Worm (Caenorhabditis elegans) whole organism, L4 larva: ENCODE data around the gene pole-2.

Experiments
- F49E8.2 ChIP-seq: sonication (generic microtip); optimal IDR thresholded peaks from 2 replicates; lab custom pipeline; 2016; ENCODE audit warnings: missing compliant biosample characterization, mild to moderate bottlenecking, missing genetic modification characterization, borderline replicate concordance
- R02D3.7 ChIP-seq: fragments of 150-350 bp; sonication (generic microtip); optimal IDR thresholded peaks from 3 replicates; lab custom pipeline; 2014; ENCODE audit warnings: missing biosample characterization, missing genetic modification characterization
- T20F7.1 ChIP-seq: fragments of 200-800 bp; sonication (Bioruptor generic); optimal IDR thresholded peaks from 2 replicates; lab custom pipeline; 2018; ENCODE audit warnings: mild to moderate bottlenecking, missing genetic modification characterization, missing compliant biosample characterization
- aha-1 ChIP-seq: fragments of 150-350 bp; peaks from one replicate; lab custom pipeline; 2014; ENCODE audit warnings: missing biosample characterization, missing genetic modification characterization
- arid-1 ChIP-seq: fragments of 200-800 bp; sonication (Bioruptor generic); conservative IDR thresholded peaks from 2 replicates; pipeline ENCODE4 v1.3.6; 2022; ENCODE audit warnings: missing genetic modification reagents, missing genetic modification characterization, missing compliant biosample characterization
- ceh-28 ChIP-seq: fragments of 150-350 bp; optimal IDR thresholded peaks from 2 replicates; lab custom pipeline; 2014; ENCODE audit warnings: missing biosample characterization, missing genetic modification reagents, missing genetic modification characterization
- ceh-32 ChIP-seq: sonication (generic microtip); optimal IDR thresholded peaks from 2 replicates; lab custom pipeline; 2016; ENCODE audit warnings: mild to moderate bottlenecking, missing genetic modification characterization, missing compliant biosample characterization; ENCODE audit not compliant: poor library complexity
- ceh-44 ChIP-seq: fragments of 200-800 bp; sonication (Bioruptor generic); IDR thresholded peaks from 2 replicates; pipeline ENCODE4 v1.3.6; 2022; ENCODE audit warnings: missing genetic modification reagents, missing genetic modification characterization, missing compliant biosample characterization
- daf-16 ChIP-seq, 3 experiments: sonication (generic microtip); optimal IDR thresholded peaks; 2 replicates each; lab custom pipeline; 2016 to 2017; ENCODE audit warnings: missing genetic modification characterization in 3 of 3, missing genetic modification reagents in 3 of 3, mild to moderate bottlenecking in 2 of 3, missing compliant biosample characterization in 2 of 3, missing biosample characterization in 1 of 3, moderate library complexity in 1 of 3
- daf-19 ChIP-seq: fragments of 200-800 bp; sonication (Bioruptor generic); conservative IDR thresholded peaks from 2 replicates; pipeline ENCODE4 v1.3.6; 2022; ENCODE audit warnings: missing genetic modification characterization, missing compliant biosample characterization
- dmd-6 ChIP-seq: fragments of 200-800 bp; sonication (Bioruptor generic); IDR thresholded peaks from 2 replicates; pipeline ENCODE4 v1.3.6; 2022; ENCODE audit warnings: missing genetic modification reagents, missing genetic modification characterization, missing compliant biosample characterization
- dmd-9 ChIP-seq: fragments of 200-800 bp; sonication (Bioruptor generic); IDR thresholded peaks from 2 replicates; pipeline ENCODE4 v1.3.6; 2022; ENCODE audit warnings: missing genetic modification reagents, missing genetic modification characterization, missing compliant biosample characterization
- duxl-1 ChIP-seq: sonication (generic microtip); optimal IDR thresholded peaks from 2 replicates; lab custom pipeline; 2016; ENCODE audit warnings: mild to moderate bottlenecking, missing genetic modification characterization, moderate library complexity, missing compliant biosample characterization; ENCODE audit not compliant: poor library complexity
- dve-1 ChIP-seq: sonication (generic microtip); optimal IDR thresholded peaks from 2 replicates; lab custom pipeline; 2017; ENCODE audit warnings: antibody characterized with exemption, mild to moderate bottlenecking, missing genetic modification characterization, missing compliant biosample characterization; ENCODE audit not compliant: insufficient read depth
- egl-43 ChIP-seq: fragments of 200-800 bp; sonication (Bioruptor generic); IDR thresholded peaks from 2 replicates; pipeline ENCODE4 v1.3.6; 2022; ENCODE audit warnings: missing genetic modification reagents, missing genetic modification characterization, missing compliant biosample characterization
- hif-1 ChIP-seq, 2 experiments: sonication (generic microtip); optimal IDR thresholded peaks; 2 replicates each; lab custom pipeline; 2016 to 2017; ENCODE audit warnings: missing compliant biosample characterization in 2 of 2, missing genetic modification characterization in 2 of 2, missing genetic modification reagents in 2 of 2, missing genotype in 2 of 2, mild to moderate bottlenecking in 1 of 2
- hlh-11 ChIP-seq: fragments of 200-800 bp; sonication (Bioruptor generic); optimal IDR thresholded peaks from 2 replicates; lab custom pipeline; 2018; ENCODE audit warnings: mild to moderate bottlenecking, missing genetic modification characterization, missing compliant biosample characterization
- lim-7 ChIP-seq: fragments of 200-800 bp; sonication (Bioruptor generic); IDR thresholded peaks from 2 replicates; pipeline ENCODE4 v1.3.6; 2022; ENCODE audit warnings: missing genetic modification characterization, missing compliant biosample characterization
- lin-13 ChIP-seq: fragments of 150-350 bp; optimal IDR thresholded peaks from 2 replicates; lab custom pipeline; 2014; ENCODE audit warnings: missing biosample characterization, missing genetic modification reagents, missing genetic modification characterization
- lin-15B ChIP-seq: fragments of 150-350 bp; sonication (generic microtip); optimal IDR thresholded peaks from 3 replicates; lab custom pipeline; 2014; ENCODE audit warnings: missing biosample characterization, missing genetic modification characterization
- lsy-2 ChIP-seq, 2 experiments: fragments of 150-350 bp in 1 of 2; sonication (generic microtip) in 1 of 2; optimal IDR thresholded peaks; 2 replicates each; lab custom pipeline; 2014 to 2017; ENCODE audit warnings: missing biosample characterization in 2 of 2, missing genetic modification characterization in 2 of 2
- madf-9 ChIP-seq: fragments of 200-800 bp; sonication (Bioruptor generic); conservative IDR thresholded peaks from 2 replicates; pipeline ENCODE4 v1.3.6; 2022; ENCODE audit warnings: missing genetic modification reagents, missing genetic modification characterization, missing compliant biosample characterization
- mdl-1 ChIP-seq, 2 experiments: fragments of 150-350 bp in 1 of 2; sonication (generic microtip) in 1 of 2; optimal IDR thresholded peaks; 2 replicates each; lab custom pipeline; 2014 to 2017; ENCODE audit warnings: missing biosample characterization in 2 of 2, missing genetic modification characterization in 2 of 2
- mdt-29 ChIP-seq: fragments of 200-800 bp; sonication (Bioruptor generic); IDR thresholded peaks from 2 replicates; pipeline ENCODE4 v1.3.6; 2022; ENCODE audit warnings: missing genetic modification reagents, missing genetic modification characterization, missing compliant biosample characterization
- mes-2 ChIP-seq: sonication (generic microtip); optimal IDR thresholded peaks from 2 replicates; lab custom pipeline; 2016; ENCODE audit warnings: missing genotype, mild to moderate bottlenecking, missing genetic modification characterization, missing compliant biosample characterization; ENCODE audit not compliant: poor library complexity, severe bottlenecking
- mxl-2 ChIP-seq: fragments of 200-800 bp; sonication (Bioruptor generic); conservative IDR thresholded peaks from 2 replicates; pipeline ENCODE4 v1.3.6; 2022; ENCODE audit warnings: missing genetic modification reagents, missing genetic modification characterization, missing compliant biosample characterization
- nhr-10 ChIP-seq: fragments of 150-350 bp; optimal IDR thresholded peaks from 2 replicates; lab custom pipeline; 2014; ENCODE audit warnings: missing biosample characterization, missing genetic modification characterization
- nhr-102 ChIP-seq: sonication (generic microtip); optimal IDR thresholded peaks from 2 replicates; lab custom pipeline; 2016; ENCODE audit warnings: mild to moderate bottlenecking, missing genetic modification characterization, moderate library complexity, missing compliant biosample characterization
- nhr-28 ChIP-seq: fragments of 150-350 bp; optimal IDR thresholded peaks from 2 replicates; lab custom pipeline; 2014; ENCODE audit warnings: missing biosample characterization, missing genetic modification characterization
- nhr-42 ChIP-seq: fragments of 200-800 bp; sonication (Bioruptor generic); IDR thresholded peaks from 2 replicates; pipeline ENCODE4 v1.3.6; 2022; ENCODE audit warnings: missing genetic modification characterization, missing compliant biosample characterization
- nhr-76 ChIP-seq: fragments of 150-350 bp; optimal IDR thresholded peaks from 2 replicates; lab custom pipeline; 2014; ENCODE audit warnings: missing biosample characterization, missing genetic modification characterization
- nhr-77 ChIP-seq: fragments of 150-350 bp; optimal IDR thresholded peaks from 2 replicates; lab custom pipeline; 2014; ENCODE audit warnings: missing biosample characterization, missing genetic modification characterization
- saeg-2 ChIP-seq: fragments of 200-800 bp; sonication (Bioruptor generic); IDR thresholded peaks from 2 replicates; pipeline ENCODE4 v1.3.6; 2022; ENCODE audit warnings: missing genetic modification reagents, missing genetic modification characterization, missing compliant biosample characterization
- snpc-4 ChIP-seq: fragments of 150-350 bp; optimal IDR thresholded peaks from 2 replicates; lab custom pipeline; 2014; ENCODE audit warnings: missing biosample characterization, missing genetic modification characterization
- spr-1 ChIP-seq: sonication (generic microtip); optimal IDR thresholded peaks from 2 replicates; lab custom pipeline; 2016; ENCODE audit warnings: mild to moderate bottlenecking, missing genetic modification characterization, missing compliant biosample characterization
- unc-130 ChIP-seq: sonication (generic microtip); optimal IDR thresholded peaks from 2 replicates; lab custom pipeline; 2016; ENCODE audit warnings: missing genetic modification reagents, missing genetic modification characterization, missing compliant biosample characterization
- unc-39 ChIP-seq: sonication (generic microtip); optimal IDR thresholded peaks from 2 replicates; lab custom pipeline; 2017; ENCODE audit warnings: missing biosample characterization, missing genetic modification characterization
- unc-62 ChIP-seq, 3 experiments: fragments of 150-350 bp in 1 of 3; sonication (generic microtip); optimal IDR thresholded peaks in 2 of 3; peaks in 1 of 3; 1 replicate in 1 of 3; 2 replicates in 2 of 3; lab custom pipeline; 2014 to 2017; ENCODE audit warnings: missing biosample characterization in 3 of 3, missing genetic modification characterization in 3 of 3, missing genetic modification reagents in 3 of 3, missing genotype in 1 of 3
- zfp-2 ChIP-seq: sonication (generic microtip); optimal IDR thresholded peaks from 2 replicates; lab custom pipeline; 2016; ENCODE audit warnings: mild to moderate bottlenecking, missing genetic modification characterization, missing compliant biosample characterization
- zfp-3 ChIP-seq: fragments of 200-800 bp; sonication (Bioruptor generic); conservative IDR thresholded peaks from 2 replicates; pipeline ENCODE4 v1.3.6; 2022; ENCODE audit warnings: missing genetic modification reagents, missing genetic modification characterization, missing compliant biosample characterization
- zip-2 ChIP-seq: fragments of 150-350 bp; optimal IDR thresholded peaks from 2 replicates; lab custom pipeline; 2014; ENCODE audit warnings: missing biosample characterization, missing genetic modification characterization
- ztf-11 ChIP-seq: fragments of 150-350 bp; optimal IDR thresholded peaks from 2 replicates; lab custom pipeline; 2014; ENCODE audit warnings: missing biosample characterization, missing genetic modification characterization

pole-2 gene

ce11 chrIV:8650696-8651095 is 35.7 kb downstream of the pole-2 start, which contains the start of gene C49C8.2:
Gene C49C8.2 (plus strand): TSS chrIV:8651088.
- no peak for TF ChIP-seq daf-16 (GFP tag; optimal IDR thresholded peaks at IDR 0.05; lab: Kevin White, UChicago)
- TF ChIP-seq daf-16 (tag; optimal IDR thresholded peaks at IDR 0.05; lab: Kevin White, UChicago), result peak; percentile 66
- TF ChIP-seq dve-1 (tag; lab: Kevin White, UChicago), result peak; percentile 56
- no peak for TF ChIP-seq daf-19 (GFP tag; lab: Robert Waterston, UW)
- peak in 1 of 2 experiments; percentile 81 for TF ChIP-seq unc-62 (GFP tag; optimal IDR thresholded peaks at IDR 0.05 in 1 of 2; lab: Kevin White, UChicago)
- TF ChIP-seq unc-62 (tag; optimal IDR thresholded peaks at IDR 0.05; lab: Kevin White, UChicago), result no peak
- TF ChIP-seq aha-1 (tag; lab: Kevin White, UChicago), result peak; percentile 57
- no peak for TF ChIP-seq mxl-2 (GFP tag; lab: Robert Waterston, UW)
- no peak for TF ChIP-seq mdl-1 (tag; optimal IDR thresholded peaks at IDR 0.05; lab: Kevin White, UChicago)
- TF ChIP-seq nhr-28 (tag; lab: Kevin White, UChicago), result peak; percentile 22
- TF ChIP-seq unc-39, result no peak
- no peak for TF ChIP-seq spr-1
- peak; percentile 10; the same call in 1 of the 2 replicates for TF ChIP-seq dmd-6 (GFP tag; lab: Robert Waterston, UW)
- TF ChIP-seq T20F7.1 (GFP tag; lab: Kevin White, UChicago), result peak; percentile 28
- peak; percentile 51 for TF ChIP-seq hlh-11
- TF ChIP-seq mes-2 (tag; lab: Kevin White, UChicago), result no peak
- TF ChIP-seq, all 104 proteins: peak for 8

ce11 chrIV:8648502-8648901 is 37.9 kb downstream of the pole-2 start, which contains the start of gene cyp-33E1:
Gene cyp-33E1 (minus strand): TSS chrIV:8648602.
- TF ChIP-seq saeg-2 (GFP tag; lab: Robert Waterston, UW) (no peak), unc-39 (no peak), ztf-11 (no peak), spr-1 (no peak), unc-62 (GFP tag; optimal IDR thresholded peaks at IDR 0.05 in 1 of 2; lab: Kevin White, UChicago) (no peak), unc-62 (tag; optimal IDR thresholded peaks at IDR 0.05; lab: Kevin White, UChicago) (no peak), dmd-6 (GFP tag; lab: Robert Waterston, UW) (no peak), lin-13 (GFP tag; lab: Kevin White, UChicago) (no peak), R02D3.7 (no peak), zfp-3 (GFP tag; lab: Robert Waterston, UW) (no peak), snpc-4 (tag; lab: Kevin White, UChicago) (no peak), dmd-9 (GFP tag; lab: Robert Waterston, UW) (no peak), zip-2 (tag; lab: Kevin White, UChicago) (no peak), ceh-28 (tag; lab: Kevin White, UChicago) (no peak), hif-1 (tag; optimal IDR thresholded peaks at IDR 0.05; lab: Kevin White, UChicago) (no peak), zfp-2 (tag; lab: Kevin White, UChicago) (no peak)
- TF ChIP-seq, all 104 proteins: peak for 0

DNA sequence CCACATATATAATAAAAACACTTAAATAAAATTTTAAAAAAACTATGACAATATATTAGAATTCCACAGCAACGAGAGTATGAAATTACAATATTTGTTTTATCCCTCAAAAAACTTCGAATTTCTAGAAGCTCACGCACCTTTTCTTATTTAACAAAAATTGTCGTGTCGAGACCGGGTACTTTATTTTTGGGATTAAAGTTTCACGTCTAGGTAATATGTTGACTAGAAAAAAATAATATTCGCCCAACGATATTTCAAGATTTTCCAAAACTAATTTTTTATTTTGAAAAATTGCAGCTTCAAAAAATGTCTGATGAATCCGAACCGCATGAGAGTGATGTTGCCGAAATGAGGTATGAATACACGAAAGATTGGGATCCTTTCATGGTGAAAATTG is 42.0 kb downstream of the pole-2 start, which contains the start of gene C49C8.3:
TSS of gene C49C8.3 (plus strand) at position 301 of the 400 bp plus-strand sequence.
- TF ChIP-seq lsy-2 (tag; optimal IDR thresholded peaks at IDR 0.05; lab: Kevin White, UChicago) (no peak), lim-7 (GFP tag; lab: Robert Waterston, UW) (no peak), duxl-1 (tag; lab: Kevin White, UChicago) (no peak), F49E8.2 (tag; lab: Kevin White, UChicago) (no peak), unc-39 (no peak), ceh-32 (tag; lab: Kevin White, UChicago) (no peak), lin-15B (tag; lab: Kevin White, UChicago) (no peak), R02D3.7 (no peak), nhr-77 (tag; lab: Kevin White, UChicago) (no peak)
- TF ChIP-seq, all 104 proteins: peak for 0

- no peak for TF ChIP-seq ceh-44
- no peak for TF ChIP-seq arid-1
- TF ChIP-seq nhr-42, result no peak
- TF ChIP-seq daf-19 (GFP tag; lab: Robert Waterston, UW), result no peak
- no peak for TF ChIP-seq egl-43 (GFP tag; lab: Robert Waterston, UW)
- TF ChIP-seq unc-130, result no peak
- no peak for TF ChIP-seq nhr-102
- TF ChIP-seq nhr-10 (tag; lab: Kevin White, UChicago), result no peak
- TF ChIP-seq madf-9 (GFP tag; lab: Robert Waterston, UW), result no peak
- TF ChIP-seq ceh-32 (tag; lab: Kevin White, UChicago), result no peak
- TF ChIP-seq mdt-29 (GFP tag; lab: Robert Waterston, UW), result no peak
- no peak for TF ChIP-seq nhr-76 (tag; lab: Kevin White, UChicago)
Measured at ce11 chrIV:8638761-8639160, 47.6 kb downstream of the pole-2 start, which contains the start of gene F42A9.9. Gene F42A9.9 (minus strand): TSS chrIV:8638861.
